Fruit fly (Drosophila melanogaster) whole organism, embryonic: Measurements from ENCODE around the gene CG17249.

Experiments used
- Bgb ChIP-seq: fragments of 200-800 bp; sonication (Bioruptor generic); IDR thresholded peaks from 2 replicates; pipeline ENCODE4 v1.3.6; 2022; ENCODE audit warnings: missing biosample characterization, missing genetic modification characterization; ENCODE audit not compliant: partially characterized antibody
- CG10147 ChIP-seq: fragments of 200-800 bp; sonication (Bioruptor generic); optimal IDR thresholded peaks from 2 replicates; lab custom pipeline; 2019; ENCODE audit warnings: missing biosample characterization, mild to moderate bottlenecking, missing genetic modification characterization, moderate library complexity
- CG10366 ChIP-seq: fragments of 200-800 bp; sonication (Bioruptor generic); IDR thresholded peaks from 2 replicates; pipeline ENCODE4 v1.3.6; 2022; ENCODE audit warnings: missing biosample characterization, missing genetic modification characterization
- CG15696 ChIP-seq: fragments of 200-800 bp; sonication (Bioruptor generic); optimal IDR thresholded peaks from 2 replicates; lab custom pipeline; 2019; ENCODE audit warnings: missing biosample characterization, mild to moderate bottlenecking, missing genetic modification characterization, moderate library complexity
- CG18476 ChIP-seq: fragments of 200-800 bp; sonication (Bioruptor generic); optimal IDR thresholded peaks from 2 replicates; lab custom pipeline; 2016; ENCODE audit warnings: missing biosample characterization, mild to moderate bottlenecking, missing genetic modification characterization
- CHES-1-like ChIP-seq: fragments of 200-800 bp; sonication (Bioruptor generic); optimal IDR thresholded peaks from 2 replicates; lab custom pipeline; 2016; ENCODE audit warnings: missing biosample characterization, missing genetic modification characterization
- Elba2 ChIP-seq: fragments of 200-800 bp; sonication (Bioruptor generic); optimal IDR thresholded peaks from 3 replicates; lab custom pipeline; 2016; ENCODE audit warnings: missing biosample characterization, missing genetic modification characterization
- Gug ChIP-seq: fragments of 200-800 bp; sonication (Bioruptor generic); IDR thresholded peaks from 4 replicates; pipeline ENCODE4 v1.3.6; 2022; ENCODE audit warnings: missing biosample characterization, missing genetic modification characterization
- Hr39 ChIP-seq: fragments of >200 bp; optimal IDR thresholded peaks from 2 replicates; lab custom pipeline; 2017
- klu ChIP-seq: fragments of 200-800 bp; sonication (Bioruptor generic); IDR thresholded peaks from 2 replicates; pipeline ENCODE4 v1.3.6; 2022; ENCODE audit warnings: missing biosample characterization, missing genetic modification characterization
- nmo ChIP-seq: fragments of 200-800 bp; sonication (Bioruptor generic); optimal IDR thresholded peaks from 2 replicates; lab custom pipeline; 2018; ENCODE audit warnings: missing biosample characterization, mild to moderate bottlenecking, missing genetic modification characterization, moderate library complexity
- schlank ChIP-seq: fragments of 200-800 bp; sonication (Bioruptor generic); optimal IDR thresholded peaks from 2 replicates; lab custom pipeline; 2018; ENCODE audit warnings: missing biosample characterization, mild to moderate bottlenecking, missing genetic modification characterization
- sd ChIP-seq: fragments of 200-800 bp; sonication (Bioruptor generic); optimal IDR thresholded peaks from 3 replicates; lab custom pipeline; 2018; ENCODE audit warnings: missing biosample characterization, mild to moderate bottlenecking, missing genetic modification characterization, moderate library complexity
- tll ChIP-seq, 2 experiments: fragments of 200-800 bp in 1 of 2; fragments of >200 bp in 1 of 2; sonication (Bioruptor generic) in 1 of 2; optimal IDR thresholded peaks; 2 replicates each; lab custom pipeline; 2017 to 2019; ENCODE audit warnings: missing biosample characterization in 2 of 2, missing genetic modification characterization in 2 of 2, mild to moderate bottlenecking in 1 of 2, moderate library complexity in 1 of 2

DNA sequence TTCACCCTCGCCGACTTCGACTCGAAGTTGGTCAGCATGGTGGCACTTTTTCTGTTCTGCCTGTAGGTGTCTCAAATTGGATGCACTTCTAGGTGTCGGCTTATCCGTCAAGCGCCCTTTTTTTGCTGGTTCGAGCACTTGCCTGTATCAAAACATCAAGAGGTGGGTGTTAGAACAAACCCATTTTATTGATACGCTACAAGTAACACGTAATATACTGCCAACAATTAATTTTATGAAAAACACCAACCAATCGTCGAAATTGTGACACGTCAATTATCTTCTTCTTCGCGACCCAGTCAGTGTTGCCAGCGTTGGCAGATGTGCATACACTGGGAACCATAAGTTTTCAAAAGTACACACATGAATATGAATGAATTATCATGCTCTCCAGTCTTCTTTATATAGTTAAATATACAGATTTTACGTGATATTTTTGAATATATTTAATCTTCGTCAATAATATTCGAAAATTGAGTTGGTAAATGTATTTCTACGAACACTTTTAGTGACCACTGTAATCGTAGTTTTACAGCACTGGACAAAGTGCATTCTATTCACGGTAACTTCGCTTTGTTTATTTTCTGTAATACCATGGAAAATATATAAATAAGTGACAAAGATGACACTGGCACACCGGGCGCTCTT, 2.2 kb downstream of the CG17249 start, which contains the start of the genes alphaCOP and CG13919:
- TF ChIP-seq nmo (GFP tag; lab: Kevin White, UChicago) (peak; percentile 98), klu (GFP tag; lab: Robert Waterston, UW) (peak; percentile 89), Hr39 (lab: Kevin White, UChicago) (peak; percentile 23), CG18476 (GFP tag; lab: Kevin White, UChicago) (peak; percentile 95), CG10366 (GFP tag; lab: Robert Waterston, UW) (peak; percentile 98), CG10147 (peak; percentile 90), schlank (peak; percentile 88), sd (tag; lab: Kevin White, UChicago) (peak; percentile 88), Gug (peak; percentile 90), CG15696 (peak; percentile 85), Bgb (GFP tag; lab: Robert Waterston, UW) (no peak), tll (GFP tag; optimal IDR thresholded peaks at IDR 0.05; lab: Kevin White, UChicago) (peak in 1 of 2 experiments; percentile 62), CHES-1-like (GFP tag; lab: Kevin White, UChicago) (peak; percentile 91), Elba2 (GFP tag; lab: Kevin White, UChicago) (peak; percentile 87)
